Fruit fly (Drosophila melanogaster) whole organism, embryonic: Measurements from ENCODE around the gene mbt.

Experiments used
- Abd-B ChIP-seq: fragments of 200-800 bp; sonication (Bioruptor generic); optimal IDR thresholded peaks from 2 replicates; lab custom pipeline; 2018; ENCODE audit warnings: missing biosample characterization, mild to moderate bottlenecking, missing genetic modification characterization, moderate library complexity
- Bteb2 ChIP-seq: fragments of 200-800 bp; sonication (Bioruptor generic); optimal IDR thresholded peaks from 2 replicates; lab custom pipeline; 2016; ENCODE audit warnings: missing biosample characterization, missing genetic modification characterization
- CG12236 ChIP-seq: fragments of 200-800 bp; sonication (Bioruptor generic); optimal IDR thresholded peaks from 2 replicates; lab custom pipeline; 2016; ENCODE audit warnings: missing biosample characterization, missing genetic modification characterization
- CG17328 ChIP-seq: fragments of 200-800 bp; sonication (Bioruptor generic); IDR thresholded peaks from 2 replicates; pipeline ENCODE4 v1.3.6; 2022; ENCODE audit warnings: missing biosample characterization, missing genetic modification characterization
- CG8765 ChIP-seq: fragments of 200-800 bp; sonication (Bioruptor generic); IDR thresholded peaks from 2 replicates; pipeline ENCODE4 v1.3.6; 2022; ENCODE audit warnings: missing biosample characterization, missing genetic modification characterization
- E2f1 ChIP-seq: fragments of 200-800 bp; sonication (Bioruptor generic); IDR thresholded peaks from 2 replicates; pipeline ENCODE4 v1.3.6; 2022; ENCODE audit warnings: missing biosample characterization, missing genetic modification characterization
- Meics ChIP-seq: fragments of 200-800 bp; sonication (Bioruptor generic); optimal IDR thresholded peaks from 2 replicates; lab custom pipeline; 2017; ENCODE audit warnings: missing biosample characterization, mild to moderate bottlenecking, missing genetic modification characterization
- Spps ChIP-seq: fragments of 200-800 bp; sonication (Bioruptor generic); optimal IDR thresholded peaks from 2 replicates; lab custom pipeline; 2018; ENCODE audit warnings: missing biosample characterization, mild to moderate bottlenecking, missing genetic modification characterization
- Xrp1 ChIP-seq: fragments of 200-800 bp; sonication (Bioruptor generic); IDR thresholded peaks from 2 replicates; pipeline ENCODE4 v1.3.6; 2022; ENCODE audit warnings: missing biosample characterization, missing genetic modification characterization
- croc ChIP-seq: fragments of 200-800 bp; sonication (Bioruptor generic); conservative IDR thresholded peaks from 3 replicates; pipeline ENCODE4 v1.3.6; 2022; ENCODE audit warnings: missing biosample characterization, missing genetic modification characterization
- disco-r ChIP-seq: fragments of 200-800 bp; sonication (Bioruptor generic); optimal IDR thresholded peaks from 2 replicates; lab custom pipeline; 2016; ENCODE audit warnings: missing biosample characterization, missing genetic modification characterization
- odd ChIP-seq: fragments of 200-800 bp; sonication (Bioruptor generic); optimal IDR thresholded peaks from 2 replicates; lab custom pipeline; 2017; ENCODE audit warnings: missing biosample characterization, mild to moderate bottlenecking, missing genetic modification characterization
- pita ChIP-seq: fragments of 200-800 bp; sonication (Bioruptor generic); optimal IDR thresholded peaks from 2 replicates; lab custom pipeline; 2017; ENCODE audit warnings: missing biosample characterization, mild to moderate bottlenecking, missing genetic modification characterization
- slou ChIP-seq: fragments of 200-800 bp; sonication (Bioruptor generic); optimal IDR thresholded peaks from 3 replicates; lab custom pipeline; 2016; ENCODE audit warnings: missing biosample characterization, missing genetic modification characterization

DNA sequence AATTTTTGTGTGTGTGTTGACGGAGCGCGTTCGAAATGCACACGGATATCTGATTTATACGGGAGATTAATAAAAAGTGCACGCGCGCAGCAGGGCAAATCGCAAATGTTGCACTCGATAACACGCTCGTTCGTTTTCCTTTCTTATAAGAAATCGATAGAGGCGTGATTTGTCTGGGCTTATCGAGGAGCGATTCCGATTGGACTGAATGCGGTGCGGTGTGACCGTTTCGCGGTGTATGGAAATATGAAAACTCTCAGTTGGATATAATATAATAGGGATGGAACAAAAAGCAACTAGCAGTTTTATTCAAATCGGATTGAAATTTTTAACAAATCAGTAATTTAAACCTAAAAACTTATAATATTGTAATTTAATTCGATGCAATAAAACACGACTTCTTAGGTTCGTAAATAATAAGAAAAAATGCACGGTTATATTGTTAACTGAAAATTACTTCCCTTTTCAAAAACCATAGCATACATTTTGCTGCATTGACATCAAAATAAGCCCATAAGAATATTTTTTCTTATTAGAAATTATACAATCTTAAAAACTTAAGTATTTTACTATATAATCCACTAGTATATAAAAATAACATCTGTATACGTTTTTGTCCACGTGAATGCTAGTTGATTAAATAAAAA lies 23.3 kb upstream of the mbt start, which contains the start of gene CanA-14F:
- TF ChIP-seq croc (GFP tag; lab: Robert Waterston, UW) (no peak), CG8765 (GFP tag; lab: Robert Waterston, UW) (no peak), CG17328 (no peak), Xrp1 (GFP tag; lab: Robert Waterston, UW) (no peak), Abd-B (GFP tag; lab: Kevin White, UChicago) (no peak), slou (GFP tag; lab: Kevin White, UChicago) (no peak), disco-r (GFP tag; lab: Kevin White, UChicago) (no peak), odd (GFP tag; lab: Kevin White, UChicago) (no peak), Bteb2 (GFP tag; lab: Kevin White, UChicago) (no peak), E2f1 (GFP tag; lab: Robert Waterston, UW) (no peak), Spps (tag; lab: Kevin White, UChicago) (no peak), pita (GFP tag; lab: Kevin White, UChicago) (no peak), CG12236 (no peak), Meics (GFP tag; lab: Kevin White, UChicago) (no peak)
